Fruit fly (Drosophila melanogaster) whole organism, wandering third instar larva: ENCODE results near the gene Obp28a.

Source experiments
- Abd-B ChIP-seq: fragments of >200 bp; optimal IDR thresholded peaks from 2 replicates; lab custom pipeline; 2017; ENCODE audit warnings: missing biosample characterization, missing genetic modification characterization
- CG32264 ChIP-seq: fragments of 200-800 bp; sonication (Bioruptor generic); optimal IDR thresholded peaks from 2 replicates; lab custom pipeline; 2016; ENCODE audit warnings: missing biosample characterization, missing genetic modification characterization
- CG9705 ChIP-seq: fragments of 200-800 bp; sonication (Bioruptor generic); optimal IDR thresholded peaks from 2 replicates; lab custom pipeline; 2018; ENCODE audit warnings: missing biosample characterization, mild to moderate bottlenecking, missing genetic modification characterization
- CrebA ChIP-seq: fragments of 200-800 bp; sonication (Bioruptor generic); optimal IDR thresholded peaks from 2 replicates; lab custom pipeline; 2016; ENCODE audit warnings: missing biosample characterization, mild to moderate bottlenecking, missing genetic modification characterization, borderline replicate concordance
- Dfd ChIP-seq: fragments of >200 bp; optimal IDR thresholded peaks from 2 replicates; lab custom pipeline; 2017; ENCODE audit warnings: missing biosample characterization, missing genetic modification characterization
- Dif ChIP-seq: fragments of 200-275, 200-300 bp; sonication (Bioruptor generic); optimal IDR thresholded peaks from 2 replicates; lab custom pipeline; 2018; ENCODE audit warnings: missing biosample characterization, missing genetic modification characterization; ENCODE audit not compliant: partially characterized antibody
- GATAd ChIP-seq: sonication (Bioruptor generic); optimal IDR thresholded peaks from 2 replicates; lab custom pipeline; 2016; ENCODE audit warnings: missing biosample characterization, missing genetic modification characterization
- HLH106 ChIP-seq: fragments of 200-800 bp; optimal IDR thresholded peaks from 3 replicates; lab custom pipeline; 2019; ENCODE audit warnings: missing biosample characterization, mild to moderate bottlenecking, missing genetic modification characterization, moderate library complexity
- Hnf4 ChIP-seq: fragments of 200-800 bp; sonication (Bioruptor generic); optimal IDR thresholded peaks from 2 replicates; lab custom pipeline; 2016; ENCODE audit warnings: missing biosample characterization, mild to moderate bottlenecking, missing genetic modification characterization
- Hr83 ChIP-seq: fragments of 200-300 bp; sonication (Bioruptor generic); optimal IDR thresholded peaks from 2 replicates; lab custom pipeline; 2016; ENCODE audit warnings: missing biosample characterization, mild to moderate bottlenecking, missing genetic modification characterization, moderate library complexity; ENCODE audit not compliant: poor library complexity, severe bottlenecking
- Jra ChIP-seq: sonication (Bioruptor generic); optimal IDR thresholded peaks from 2 replicates; lab custom pipeline; 2016; ENCODE audit warnings: missing biosample characterization, missing genetic modification characterization
- Mio ChIP-seq: sonication (Bioruptor generic); optimal IDR thresholded peaks from 2 replicates; lab custom pipeline; 2016; ENCODE audit warnings: missing biosample characterization, missing genetic modification characterization
- N ChIP-seq: fragments of >200 bp; optimal IDR thresholded peaks from 2 replicates; lab custom pipeline; 2018; ENCODE audit warnings: missing biosample characterization, missing external identifiers, missing genetic modification characterization
- OdsH ChIP-seq: fragments of 200-800 bp; sonication (Bioruptor generic); optimal IDR thresholded peaks from 2 replicates; lab custom pipeline; 2016; ENCODE audit warnings: missing biosample characterization, mild to moderate bottlenecking, missing genetic modification characterization
- Rel ChIP-seq, 2 experiments: fragments of 200-800 bp; sonication (Bioruptor generic) in 1 of 2; optimal IDR thresholded peaks; 2 replicates in 1 of 2; 3 replicates in 1 of 2; lab custom pipeline; 2016 to 2019; ENCODE audit warnings: mild to moderate bottlenecking in 2 of 2, missing biosample characterization in 2 of 2, missing genetic modification characterization in 2 of 2, moderate library complexity in 1 of 2
- Sp1 ChIP-seq: fragments of 200-800 bp; sonication (Bioruptor generic); optimal IDR thresholded peaks from 3 replicates; lab custom pipeline; 2019; ENCODE audit warnings: missing biosample characterization, mild to moderate bottlenecking, missing genetic modification characterization, moderate library complexity
- Vsx2 ChIP-seq: fragments of 200-300, 225-300 bp; sonication (Bioruptor generic); optimal IDR thresholded peaks from 2 replicates; lab custom pipeline; 2018; ENCODE audit warnings: missing biosample characterization, missing genetic modification characterization; ENCODE audit not compliant: partially characterized antibody
- br ChIP-seq: fragments of 200-800 bp; sonication (Bioruptor generic); optimal IDR thresholded peaks from 2 replicates; lab custom pipeline; 2016; ENCODE audit warnings: missing biosample characterization, missing genetic modification characterization
- brk ChIP-seq: fragments of 200-800 bp; sonication (Bioruptor generic); optimal IDR thresholded peaks from 2 replicates; lab custom pipeline; 2016; ENCODE audit warnings: missing biosample characterization, mild to moderate bottlenecking, missing genetic modification characterization
- dl ChIP-seq, 2 experiments: fragments of 175-275, 200-275 bp in 1 of 2; fragments of 200-275 bp in 1 of 2; sonication (Bioruptor generic); optimal IDR thresholded peaks; lab custom pipeline; 2018; ENCODE audit warnings: mild to moderate bottlenecking in 2 of 2, missing biosample characterization in 2 of 2, missing genetic modification characterization in 2 of 2, moderate library complexity in 2 of 2; ENCODE audit not compliant: partially characterized antibody in 2 of 2, insufficient read depth in 1 of 2
- dsf ChIP-seq: sonication (Bioruptor generic); optimal IDR thresholded peaks from 2 replicates; lab custom pipeline; 2016; ENCODE audit warnings: missing biosample characterization, missing genetic modification characterization, borderline replicate concordance
- ey ChIP-seq: fragments of 200-800 bp; sonication (Bioruptor generic); optimal IDR thresholded peaks from 2 replicates; lab custom pipeline; 2016; ENCODE audit warnings: missing biosample characterization, missing genetic modification characterization
- foxo ChIP-seq, 2 experiments: fragments of 200-800 bp; sonication (Bioruptor generic); optimal IDR thresholded peaks; 2 replicates in 1 of 2; 3 replicates in 1 of 2; lab custom pipeline; 2016 to 2017; ENCODE audit warnings: missing biosample characterization in 2 of 2, missing genetic modification characterization in 2 of 2
- h ChIP-seq: fragments of 200-800 bp; sonication (Bioruptor generic); optimal IDR thresholded peaks from 3 replicates; lab custom pipeline; 2016; ENCODE audit warnings: missing biosample characterization, mild to moderate bottlenecking, missing genetic modification characterization
- jim ChIP-seq: fragments of 175-275, 200-325 bp; sonication (Bioruptor generic); optimal IDR thresholded peaks from 2 replicates; lab custom pipeline; 2016; ENCODE audit warnings: missing biosample characterization, mild to moderate bottlenecking, missing genetic modification characterization
- lola ChIP-seq: fragments of >200 bp; optimal IDR thresholded peaks from 2 replicates; lab custom pipeline; 2017; ENCODE audit warnings: missing biosample characterization, missing genetic modification characterization
- pan ChIP-seq: fragments of >200 bp; optimal IDR thresholded peaks from 2 replicates; lab custom pipeline; 2017
- psq ChIP-seq: fragments of 200-800 bp; sonication (Bioruptor generic); optimal IDR thresholded peaks from 3 replicates; lab custom pipeline; 2017; ENCODE audit warnings: missing biosample characterization, mild to moderate bottlenecking, missing genetic modification characterization, moderate library complexity
- rgr ChIP-seq: fragments of 200-800 bp; sonication (Bioruptor generic); optimal IDR thresholded peaks from 3 replicates; lab custom pipeline; 2016; ENCODE audit warnings: missing biosample characterization, mild to moderate bottlenecking, missing genetic modification characterization
- sage ChIP-seq: fragments of 200-800 bp; sonication (Bioruptor generic); optimal IDR thresholded peaks from 2 replicates; lab custom pipeline; 2016; ENCODE audit warnings: missing biosample characterization, mild to moderate bottlenecking, missing genetic modification characterization
- sv ChIP-seq: fragments of 200-800 bp; sonication (Bioruptor generic); optimal IDR thresholded peaks from 3 replicates; lab custom pipeline; 2016; ENCODE audit warnings: missing biosample characterization, missing genetic modification characterization
- usp ChIP-seq: fragments of >200 bp; optimal IDR thresholded peaks from 2 replicates; lab custom pipeline; 2017; ENCODE audit warnings: missing biosample characterization, missing genetic modification characterization

Gene Obp28a

dm6 chr2L:7520575-7520974 lies 23.4 kb upstream of the Obp28a start:
- TF ChIP-seq Dfd (GFP tag; lab: Kevin White, UChicago) (no peak), dsf (GFP tag; lab: Kevin White, UChicago) (no peak), psq (GFP tag; lab: Kevin White, UChicago) (no peak), foxo (GFP tag; optimal IDR thresholded peaks at IDR 0.05; lab: Kevin White, UChicago) (no peak), brk (GFP tag; lab: Kevin White, UChicago) (no peak), HLH106 (tag; lab: Kevin White, UChicago) (no peak), CG9705 (GFP tag; lab: Kevin White, UChicago) (no peak), br (GFP tag; lab: Kevin White, UChicago) (no peak), Jra (GFP tag; lab: Kevin White, UChicago) (no peak), dl (GFP tag; optimal IDR thresholded peaks at IDR 0.05; lab: Kevin White, UChicago; ENCODE audit: insufficient read depth in 1 of 2, partially characterized antibody in 2 of 2) (no peak), lola (GFP tag; lab: Kevin White, UChicago) (no peak), ey (no peak)

dm6 chr2L:7519580-7520174 lies 22.5 kb upstream of the Obp28a start:
- TF ChIP-seq Dfd (GFP tag; lab: Kevin White, UChicago): no peak
- no peak for TF ChIP-seq GATAd (GFP tag; lab: Kevin White, UChicago)
- TF ChIP-seq Hr83: no peak
- TF ChIP-seq OdsH: no peak
- TF ChIP-seq Dif (GFP tag; lab: Kevin White, UChicago): no peak
- TF ChIP-seq sv: no peak
- TF ChIP-seq N (GFP tag; lab: Kevin White, UChicago): no peak
- no peak for TF ChIP-seq Vsx2 (GFP tag; lab: Kevin White, UChicago)
- TF ChIP-seq Mio (GFP tag; lab: Kevin White, UChicago): no peak

- no peak for TF ChIP-seq usp (GFP tag; lab: Kevin White, UChicago)
- no peak for TF ChIP-seq sage (GFP tag; lab: Kevin White, UChicago)
- TF ChIP-seq dsf (GFP tag; lab: Kevin White, UChicago): no peak
Measured at dm6 chr2L:7518896-7519295, 21.7 kb upstream of the Obp28a start.

dm6 chr2L:7515396-7515795 lies 18.2 kb upstream of the Obp28a start:
- TF ChIP-seq usp (GFP tag; lab: Kevin White, UChicago): no peak
- TF ChIP-seq Mio (GFP tag; lab: Kevin White, UChicago): no peak
- no peak for TF ChIP-seq Hnf4 (GFP tag; lab: Kevin White, UChicago)
- no peak for TF ChIP-seq jim (GFP tag; lab: Kevin White, UChicago)
- TF ChIP-seq pan (lab: Kevin White, UChicago): no peak
- TF ChIP-seq rgr (GFP tag; lab: Kevin White, UChicago): no peak
- no peak for TF ChIP-seq foxo (GFP tag; optimal IDR thresholded peaks at IDR 0.05; lab: Kevin White, UChicago)
- TF ChIP-seq sv: no peak
- TF ChIP-seq Dfd (GFP tag; lab: Kevin White, UChicago): no peak
- no peak for TF ChIP-seq Abd-B (GFP tag; lab: Kevin White, UChicago)
- no peak for TF ChIP-seq Hr83
- TF ChIP-seq CrebA: no peak
- TF ChIP-seq psq (GFP tag; lab: Kevin White, UChicago): no peak
- no peak for TF ChIP-seq lola (GFP tag; lab: Kevin White, UChicago)
- no peak for TF ChIP-seq h (GFP tag; lab: Kevin White, UChicago)
- no peak for TF ChIP-seq CG32264 (GFP tag; lab: Kevin White, UChicago)

dm6 chr2L:7513321-7514059 lies 16.3 kb upstream of the Obp28a start:
- TF ChIP-seq Abd-B (GFP tag; lab: Kevin White, UChicago) (no peak), N (GFP tag; lab: Kevin White, UChicago) (no peak), brk (GFP tag; lab: Kevin White, UChicago) (no peak), Rel (GFP tag; optimal IDR thresholded peaks at IDR 0.05; lab: Kevin White, UChicago) (no peak), Rel (tag; optimal IDR thresholded peaks at IDR 0.05; lab: Kevin White, UChicago) (no peak), GATAd (GFP tag; lab: Kevin White, UChicago) (no peak), pan (lab: Kevin White, UChicago) (no peak), HLH106 (tag; lab: Kevin White, UChicago) (no peak), dl (GFP tag; optimal IDR thresholded peaks at IDR 0.05; lab: Kevin White, UChicago; ENCODE audit: insufficient read depth in 1 of 2, partially characterized antibody in 2 of 2) (no peak), foxo (GFP tag; optimal IDR thresholded peaks at IDR 0.05; lab: Kevin White, UChicago) (no peak), Sp1 (GFP tag; lab: Kevin White, UChicago) (no peak), sage (GFP tag; lab: Kevin White, UChicago) (no peak), br (GFP tag; lab: Kevin White, UChicago) (no peak), CrebA (no peak), jim (GFP tag; lab: Kevin White, UChicago) (no peak), Hr83 (no peak), sv (no peak)
